Fruit fly (Drosophila melanogaster) whole organism, embryonic: ENCODE measurements around the gene CG11598.
A peak's percentile ranks its signal among the peaks of the same experiment; 100 is the strongest.

Experiments used
- Adf1 ChIP-seq: fragments of 200-800 bp; sonication (Bioruptor generic); IDR thresholded peaks from 2 replicates; pipeline ENCODE4 v1.3.6; 2022; ENCODE audit warnings: missing biosample characterization, missing genetic modification characterization
- CG10366 ChIP-seq: fragments of 200-800 bp; sonication (Bioruptor generic); IDR thresholded peaks from 2 replicates; pipeline ENCODE4 v1.3.6; 2022; ENCODE audit warnings: missing biosample characterization, missing genetic modification characterization
- CG11247 ChIP-seq: fragments of 200-800 bp; sonication (Bioruptor generic); IDR thresholded peaks from 2 replicates; pipeline ENCODE4 v1.3.6; 2022; ENCODE audit warnings: missing biosample characterization, missing genetic modification characterization
- CG11695 ChIP-seq: fragments of 200-800 bp; sonication (Bioruptor generic); IDR thresholded peaks from 3 replicates; pipeline ENCODE4 v1.3.6; 2022; ENCODE audit warnings: missing biosample characterization, missing genetic modification characterization
- CG1233 ChIP-seq: fragments of 200-800 bp; sonication (Bioruptor generic); optimal IDR thresholded peaks from 4 replicates; lab custom pipeline; 2018; ENCODE audit warnings: missing biosample characterization, mild to moderate bottlenecking, missing genetic modification characterization
- CG12769 ChIP-seq: fragments of 200-800 bp; sonication (Bioruptor generic); optimal IDR thresholded peaks from 2 replicates; lab custom pipeline; 2019; ENCODE audit warnings: missing biosample characterization, mild to moderate bottlenecking, missing genetic modification characterization, moderate library complexity
- CG13894 ChIP-seq: fragments of 200-800 bp; sonication (Bioruptor generic); optimal IDR thresholded peaks from 3 replicates; lab custom pipeline; 2018; ENCODE audit warnings: missing biosample characterization, mild to moderate bottlenecking, missing genetic modification characterization, moderate library complexity
- CG14667 ChIP-seq: fragments of 200-800 bp; sonication (Bioruptor generic); IDR thresholded peaks from 2 replicates; pipeline ENCODE4 v1.3.6; 2022; ENCODE audit warnings: missing biosample characterization, missing genetic modification characterization
- CG14710 ChIP-seq: fragments of 200-800 bp; sonication (Bioruptor generic); optimal IDR thresholded peaks from 3 replicates; lab custom pipeline; 2019; ENCODE audit warnings: missing biosample characterization, mild to moderate bottlenecking, missing genetic modification characterization, moderate library complexity
- CG17328 ChIP-seq: fragments of 200-800 bp; sonication (Bioruptor generic); IDR thresholded peaks from 2 replicates; pipeline ENCODE4 v1.3.6; 2022; ENCODE audit warnings: missing biosample characterization, missing genetic modification characterization
- CG2116 ChIP-seq: fragments of 200-800 bp; sonication (Bioruptor generic); optimal IDR thresholded peaks from 3 replicates; lab custom pipeline; 2018; ENCODE audit warnings: missing biosample characterization, mild to moderate bottlenecking, missing genetic modification characterization
- CG2199 ChIP-seq: fragments of 200-800 bp; sonication (Bioruptor generic); IDR thresholded peaks from 3 replicates; pipeline ENCODE4 v1.3.6; 2022; ENCODE audit warnings: missing biosample characterization, missing genetic modification characterization
- CG2712 ChIP-seq: fragments of 200-800 bp; optimal IDR thresholded peaks from 3 replicates; lab custom pipeline; 2019; ENCODE audit warnings: missing biosample characterization, mild to moderate bottlenecking, missing genetic modification characterization, moderate library complexity
- CG30403 ChIP-seq: fragments of 200-800 bp; sonication (Bioruptor generic); optimal IDR thresholded peaks from 3 replicates; lab custom pipeline; 2016; ENCODE audit warnings: missing biosample characterization, missing genetic modification characterization
- CG32767 ChIP-seq: fragments of 200-800 bp; sonication (Bioruptor generic); IDR thresholded peaks from 2 replicates; pipeline ENCODE4 v1.3.6; 2022; ENCODE audit warnings: missing biosample characterization, missing genetic modification characterization
- CG3838 ChIP-seq: fragments of 200-800 bp; sonication (Bioruptor generic); optimal IDR thresholded peaks from 3 replicates; lab custom pipeline; 2016; ENCODE audit warnings: missing biosample characterization, missing genetic modification characterization
- CG42726 ChIP-seq: fragments of 200-800 bp; sonication (Bioruptor generic); IDR thresholded peaks from 2 replicates; pipeline ENCODE4 v1.3.6; 2022; ENCODE audit warnings: missing biosample characterization, missing genetic modification characterization; ENCODE audit not compliant: partially characterized antibody
- CG7271 ChIP-seq: fragments of 200-800 bp; sonication (Bioruptor generic); optimal IDR thresholded peaks from 2 replicates; lab custom pipeline; 2018; ENCODE audit warnings: missing biosample characterization, mild to moderate bottlenecking, missing genetic modification characterization, moderate library complexity
- CG7745 ChIP-seq: fragments of 200-800 bp; sonication (Bioruptor generic); optimal IDR thresholded peaks from 2 replicates; lab custom pipeline; 2018; ENCODE audit warnings: missing biosample characterization, mild to moderate bottlenecking, missing genetic modification characterization, moderate library complexity
- CG7987 ChIP-seq: fragments of 200-800 bp; sonication (Bioruptor generic); optimal IDR thresholded peaks from 2 replicates; lab custom pipeline; 2018; ENCODE audit warnings: missing biosample characterization, mild to moderate bottlenecking, missing genetic modification characterization, moderate library complexity
- CG8089 ChIP-seq: fragments of 200-800 bp; sonication (Bioruptor generic); optimal IDR thresholded peaks from 3 replicates; lab custom pipeline; 2016; ENCODE audit warnings: missing biosample characterization, missing genetic modification characterization
- CG8388 ChIP-seq: fragments of 200-800 bp; sonication (Bioruptor generic); optimal IDR thresholded peaks from 2 replicates; lab custom pipeline; 2019; ENCODE audit warnings: missing biosample characterization, mild to moderate bottlenecking, missing genetic modification characterization, moderate library complexity
- Doc2 ChIP-seq: fragments of 200-800 bp; sonication (Bioruptor generic); IDR thresholded peaks from 2 replicates; pipeline ENCODE4 v1.3.6; 2022; ENCODE audit warnings: missing biosample characterization, missing genetic modification characterization
- Dp ChIP-seq: fragments of 200-800 bp; sonication (Bioruptor generic); optimal IDR thresholded peaks from 2 replicates; lab custom pipeline; 2018; ENCODE audit warnings: missing biosample characterization, mild to moderate bottlenecking, missing genetic modification characterization, moderate library complexity
- E2f2 ChIP-seq: fragments of 200-800 bp; sonication (Bioruptor generic); IDR thresholded peaks from 2 replicates; pipeline ENCODE4 v1.3.6; 2022; ENCODE audit warnings: missing biosample characterization, missing genetic modification characterization
- HmgD ChIP-seq: fragments of 200-800 bp; sonication (Bioruptor generic); optimal IDR thresholded peaks from 3 replicates; lab custom pipeline; 2016; ENCODE audit warnings: missing biosample characterization, missing genetic modification characterization
- Hmr ChIP-seq: fragments of 200-800 bp; sonication (Bioruptor generic); optimal IDR thresholded peaks from 3 replicates; lab custom pipeline; 2017; ENCODE audit warnings: mild to moderate bottlenecking, missing biosample characterization, missing genetic modification reagents, missing genetic modification characterization
- NFAT ChIP-seq: fragments of 200-800 bp; sonication (Bioruptor generic); IDR thresholded peaks from 2 replicates; pipeline ENCODE4 v1.3.6; 2022; ENCODE audit warnings: missing biosample characterization, missing genetic modification characterization
- Oli ChIP-seq: fragments of 200-800 bp; sonication (Bioruptor generic); optimal IDR thresholded peaks from 2 replicates; lab custom pipeline; 2018; ENCODE audit warnings: missing biosample characterization, mild to moderate bottlenecking, missing genetic modification characterization, moderate library complexity
- Spps ChIP-seq: fragments of 200-800 bp; sonication (Bioruptor generic); optimal IDR thresholded peaks from 2 replicates; lab custom pipeline; 2018; ENCODE audit warnings: missing biosample characterization, mild to moderate bottlenecking, missing genetic modification characterization
- bab2 ChIP-seq: fragments of 200-800 bp; sonication (Bioruptor generic); optimal IDR thresholded peaks from 2 replicates; lab custom pipeline; 2016; ENCODE audit warnings: missing biosample characterization, missing genetic modification characterization
- dati ChIP-seq: fragments of 200-800 bp; sonication (Bioruptor generic); IDR thresholded peaks from 2 replicates; pipeline ENCODE4 v1.3.6; 2022; ENCODE audit warnings: missing biosample characterization, missing genetic modification characterization
- disco-r ChIP-seq: fragments of 200-800 bp; sonication (Bioruptor generic); optimal IDR thresholded peaks from 2 replicates; lab custom pipeline; 2016; ENCODE audit warnings: missing biosample characterization, missing genetic modification characterization
- dysf ChIP-seq: fragments of 200-800 bp; sonication (Bioruptor generic); IDR thresholded peaks from 3 replicates; pipeline ENCODE4 v1.3.6; 2022; ENCODE audit warnings: missing biosample characterization, missing genetic modification characterization
- fu2 ChIP-seq: fragments of 200-800 bp; sonication (Bioruptor generic); optimal IDR thresholded peaks from 2 replicates; lab custom pipeline; 2016; ENCODE audit warnings: missing biosample characterization, missing genetic modification characterization
- gfzf ChIP-seq: fragments of 200-800 bp; sonication (Bioruptor generic); optimal IDR thresholded peaks from 2 replicates; lab custom pipeline; 2016; ENCODE audit warnings: missing biosample characterization, mild to moderate bottlenecking, missing genetic modification characterization, moderate library complexity
- gsb-n ChIP-seq: fragments of 200-800 bp; sonication (Bioruptor generic); optimal IDR thresholded peaks from 3 replicates; lab custom pipeline; 2018; ENCODE audit warnings: missing biosample characterization, mild to moderate bottlenecking, missing genetic modification characterization
- jigr1 ChIP-seq: fragments of 200-800 bp; sonication (Bioruptor generic); IDR thresholded peaks from 3 replicates; pipeline ENCODE4 v1.3.6; 2022; ENCODE audit warnings: missing biosample characterization, missing genetic modification characterization
- jumu ChIP-seq: fragments of 200-800 bp; sonication (Bioruptor generic); optimal IDR thresholded peaks from 3 replicates; lab custom pipeline; 2016; ENCODE audit warnings: missing biosample characterization, missing genetic modification characterization
- lov ChIP-seq, 2 experiments: fragments of 200-800 bp in 1 of 2; fragments of >200 bp in 1 of 2; sonication (Bioruptor generic) in 1 of 2; IDR thresholded peaks in 1 of 2; optimal IDR thresholded peaks in 1 of 2; 2 replicates in 1 of 2; 3 replicates in 1 of 2; pipeline versions ENCODE4 v1.3.6 to Lab custom; 2017 to 2022; ENCODE audit warnings: missing biosample characterization in 1 of 2, missing genetic modification characterization in 1 of 2
- maf-S ChIP-seq: fragments of 200-800 bp; sonication (Bioruptor generic); optimal IDR thresholded peaks from 2 replicates; lab custom pipeline; 2016; ENCODE audit warnings: missing biosample characterization, missing genetic modification characterization
- mirr ChIP-seq: fragments of 200-800 bp; sonication (Bioruptor generic); optimal IDR thresholded peaks from 3 replicates; lab custom pipeline; 2018; ENCODE audit warnings: missing biosample characterization, mild to moderate bottlenecking, missing genetic modification characterization
- nerfin-1 ChIP-seq: fragments of 200-800 bp; sonication (Bioruptor generic); optimal IDR thresholded peaks from 3 replicates; lab custom pipeline; 2019; ENCODE audit warnings: missing biosample characterization, mild to moderate bottlenecking, missing genetic modification characterization, moderate library complexity
- pnt ChIP-seq: fragments of 200-800 bp; sonication (Bioruptor generic); optimal IDR thresholded peaks from 3 replicates; lab custom pipeline; 2016; ENCODE audit warnings: missing biosample characterization, missing genetic modification characterization
- sim ChIP-seq: fragments of 200-800 bp; sonication (Bioruptor generic); IDR thresholded peaks from 2 replicates; pipeline ENCODE4 v1.3.6; 2022; ENCODE audit warnings: missing biosample characterization, missing genetic modification characterization
- tin ChIP-seq: fragments of 200-800 bp; sonication (Bioruptor generic); optimal IDR thresholded peaks from 3 replicates; lab custom pipeline; 2016; ENCODE audit warnings: missing biosample characterization, missing genetic modification characterization
- tio ChIP-seq: fragments of 200-800 bp; sonication (Bioruptor generic); optimal IDR thresholded peaks from 2 replicates; lab custom pipeline; 2017; ENCODE audit warnings: missing biosample characterization, missing genetic modification characterization, inconsistent platforms
- tup ChIP-seq: fragments of 200-800 bp; sonication (Bioruptor generic); optimal IDR thresholded peaks from 2 replicates; lab custom pipeline; 2016; ENCODE audit warnings: missing biosample characterization, mild to moderate bottlenecking, missing genetic modification characterization, moderate library complexity
- wdn ChIP-seq: fragments of 200-800 bp; sonication (Bioruptor generic); IDR thresholded peaks from 2 replicates; pipeline ENCODE4 v1.3.6; 2022; ENCODE audit warnings: missing biosample characterization, missing genetic modification characterization
- wor ChIP-seq: fragments of 200-800 bp; sonication (Bioruptor generic); IDR thresholded peaks from 2 replicates; pipeline ENCODE4 v1.3.6; 2022; ENCODE audit warnings: missing biosample characterization, missing genetic modification characterization
- zen ChIP-seq: fragments of 200-800 bp; sonication (Bioruptor generic); optimal IDR thresholded peaks from 3 replicates; lab custom pipeline; 2018; ENCODE audit warnings: missing biosample characterization, mild to moderate bottlenecking, missing genetic modification characterization, moderate library complexity

Gene CG11598

DNA sequence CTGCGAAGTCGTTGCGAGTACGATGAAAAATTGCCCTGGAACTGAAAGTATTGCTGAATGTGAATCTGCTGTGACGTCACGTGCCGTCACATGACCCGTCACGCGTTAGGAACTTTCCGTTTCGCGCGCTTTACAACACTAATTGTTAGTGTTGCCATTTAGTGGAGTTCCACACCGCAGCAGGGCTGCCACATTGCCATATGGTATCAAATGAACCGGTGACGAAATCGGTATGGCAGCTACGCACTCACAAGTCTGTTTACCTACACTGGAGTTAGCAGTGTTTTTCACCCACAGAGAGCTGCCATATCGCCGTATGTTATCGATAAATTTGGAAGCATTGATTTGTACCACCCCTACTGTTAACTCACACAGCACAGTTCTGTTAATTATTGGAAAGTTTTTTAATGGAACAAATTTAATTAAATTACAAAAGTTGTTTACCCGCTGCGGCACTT, 7.0 kb upstream of the CG11598 start, which contains the start of the genes Vha55 and Snx3 (continued):
- TF ChIP-seq CG12769 (tag; lab: Kevin White, UChicago) (no peak), CG8388 (GFP tag; lab: Kevin White, UChicago) (no peak), CG11247 (GFP tag; lab: Robert Waterston, UW) (no peak), CG7271 (tag; lab: Kevin White, UChicago) (peak; percentile 16), mirr (GFP tag; lab: Kevin White, UChicago) (peak; percentile 79), jigr1 (GFP tag; lab: Robert Waterston, UW) (no peak), CG13894 (tag; lab: Kevin White, UChicago) (peak; percentile 91), jumu (GFP tag; lab: Kevin White, UChicago) (peak; percentile 91), CG2199 (GFP tag; lab: Robert Waterston, UW) (no peak), Doc2 (no peak), lov (optimal IDR thresholded peaks at IDR 0.05; lab: Kevin White, UChicago) (no peak), lov (GFP tag; IDR thresholded peaks at IDR 0.05; lab: Robert Waterston, UW) (no peak), CG2116 (GFP tag; lab: Kevin White, UChicago) (peak; percentile 73), Spps (peak; percentile 26), Hmr (GFP tag; lab: Kevin White, UChicago) (peak; percentile 94), nerfin-1 (peak; percentile 95), E2f2 (no peak), CG30403 (GFP tag; lab: Kevin White, UChicago) (peak; percentile 80), Dp (peak; percentile 67), CG10366 (no peak), CG2712 (tag; lab: Kevin White, UChicago) (peak; percentile 54), gsb-n (tag; lab: Kevin White, UChicago) (peak; percentile 55), pnt (GFP tag; lab: Kevin White, UChicago) (peak; percentile 78), CG14667 (GFP tag; lab: Robert Waterston, UW) (no peak), wor (GFP tag; lab: Robert Waterston, UW) (no peak), CG7987 (peak; percentile 88), wdn (GFP tag; lab: Robert Waterston, UW) (no peak), NFAT (GFP tag; lab: Robert Waterston, UW) (no peak), tin (GFP tag; lab: Kevin White, UChicago) (peak; percentile 80), maf-S (peak; percentile 70), Oli (no peak), CG11695 (GFP tag; lab: Robert Waterston, UW) (no peak), CG32767 (GFP tag; lab: Robert Waterston, UW) (no peak), dysf (no peak), fu2 (GFP tag; lab: Kevin White, UChicago) (peak; percentile 83), CG17328 (GFP tag; lab: Robert Waterston, UW) (no peak), dati (GFP tag; lab: Robert Waterston, UW) (no peak), CG8089 (peak; percentile 51), tup (peak; percentile 33), CG7745 (tag; lab: Kevin White, UChicago) (peak; percentile 77), CG14710 (tag; lab: Kevin White, UChicago) (peak; percentile 88), disco-r (peak; percentile 40), gfzf (GFP tag; lab: Kevin White, UChicago) (peak; percentile 98), CG3838 (peak; percentile 1), CG1233 (peak; percentile 32), CG42726 (GFP tag; lab: Robert Waterston, UW) (no peak), sim (GFP tag; lab: Robert Waterston, UW) (no peak), tio (GFP tag; lab: Kevin White, UChicago) (no peak), bab2 (peak; percentile 85), Adf1 (no peak), HmgD (GFP tag; lab: Kevin White, UChicago) (peak; percentile 96), zen (peak; percentile 58)
